In the genomic region with DNA sequence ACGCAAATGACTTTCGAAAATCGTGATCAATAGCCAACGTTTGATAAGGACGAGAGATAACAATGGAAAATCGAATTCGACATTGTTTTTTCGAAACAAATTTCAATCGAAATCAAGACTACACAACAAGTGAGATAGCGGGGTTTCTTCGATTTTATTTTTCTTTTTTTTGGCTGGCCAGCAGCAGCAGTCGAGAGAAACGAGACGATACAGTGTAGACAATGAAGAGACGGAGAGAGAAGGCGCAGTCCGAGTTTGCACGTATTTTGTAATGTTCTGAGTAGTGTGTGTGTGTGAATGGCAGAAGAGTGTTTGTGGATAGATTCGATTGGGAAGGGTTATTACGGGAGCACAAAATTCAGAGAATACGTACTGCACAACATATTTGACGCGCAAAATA, we compare ENCODE assay signal across 8 worm cellular contexts.
TF ChIP-seq lines count a peak whose summit lies in the region.

No protein-coding gene starts in this region.

TF ChIP-seq in whole organism, L1 larva, 84 proteins besides CTCF, POLR2A, EP300 and RAD21 (continues in another document):
- TF ChIP-seq aha-1 (tag; optimal IDR thresholded peaks at IDR 0.05; lab: Kevin White, UChicago) (peak; percentile 80), ceh-82 (tag; optimal IDR thresholded peaks at IDR 0.05; lab: Kevin White, UChicago) (peak in 1 of 3 experiments; percentile 54), F16B12.6 (tag; optimal IDR thresholded peaks at IDR 0.05; lab: Kevin White, UChicago) (peak; percentile 36), tbx-2 (tag; optimal IDR thresholded peaks at IDR 0.05; lab: Kevin White, UChicago) (peak; percentile 40), dpl-1 (GFP tag; optimal IDR thresholded peaks at IDR 0.05; lab: Kevin White, UChicago) (peak in 2 of 3 experiments; percentile 21 to 27), vab-15 (tag; optimal IDR thresholded peaks at IDR 0.05; lab: Kevin White, UChicago) (no peak), lir-3 (tag; optimal IDR thresholded peaks at IDR 0.05; lab: Kevin White, UChicago; ENCODE audit: poor library complexity) (no peak), elt-3 (tag; optimal IDR thresholded peaks at IDR 0.05; lab: Kevin White, UChicago) (peak in 3 of 6 experiments; percentile 49 to 70 (median 50)), nhr-19 (GFP tag; conservative IDR thresholded peaks at IDR 0.05; lab: Robert Waterston, UW) (peak; percentile 43; the same call in 1 of the 2 replicates), unc-30 (tag; optimal IDR thresholded peaks at IDR 0.05; lab: Kevin White, UChicago) (no peak)

TF ChIP-seq in whole organism, L2 larva, 48 proteins besides CTCF, POLR2A, EP300 and RAD21 (continues in another document):
- no peak for TF ChIP-seq nhr-21 (tag; optimal IDR thresholded peaks at IDR 0.05; lab: Kevin White, UChicago)
- no peak for TF ChIP-seq ztf-4 (tag; optimal IDR thresholded peaks at IDR 0.05; lab: Kevin White, UChicago)
- no peak for TF ChIP-seq lin-11 (tag; optimal IDR thresholded peaks at IDR 0.05; lab: Kevin White, UChicago)
- TF ChIP-seq F13H6.1 (tag; optimal IDR thresholded peaks at IDR 0.05; lab: Kevin White, UChicago) = peak; percentile 52
- TF ChIP-seq peb-1 (tag; optimal IDR thresholded peaks at IDR 0.05; lab: Kevin White, UChicago) = no peak
- TF ChIP-seq Y55F3AM.14 (GFP tag; optimal IDR thresholded peaks at IDR 0.05; lab: Kevin White, UChicago) = no peak
- no peak for TF ChIP-seq ztf-1 (GFP tag; conservative IDR thresholded peaks at IDR 0.05; lab: Robert Waterston, UW)
- TF ChIP-seq ztf-11 (tag; optimal IDR thresholded peaks at IDR 0.05; lab: Kevin White, UChicago) = no peak
- TF ChIP-seq unc-55 (GFP tag; optimal IDR thresholded peaks at IDR 0.05; lab: Kevin White, UChicago) = peak; percentile 61
- no peak for TF ChIP-seq dmd-4 (tag; optimal IDR thresholded peaks at IDR 0.05; lab: Kevin White, UChicago)
- no peak for TF ChIP-seq nhr-237 (tag; optimal IDR thresholded peaks at IDR 0.05; lab: Kevin White, UChicago)

TF ChIP-seq in whole organism, L3 larva, 47 proteins besides CTCF, POLR2A, EP300 and RAD21 (continues in another document):
- TF ChIP-seq ceh-28 (tag; optimal IDR thresholded peaks at IDR 0.05; lab: Kevin White, UChicago) = peak; percentile 10
- no peak for TF ChIP-seq mml-1 (tag; optimal IDR thresholded peaks at IDR 0.05; lab: Kevin White, UChicago)
- peak; percentile 27 for TF ChIP-seq snpc-4 (tag; optimal IDR thresholded peaks at IDR 0.05; lab: Kevin White, UChicago)
- peak; percentile 80 for TF ChIP-seq hmg-11 (tag; optimal IDR thresholded peaks at IDR 0.05; lab: Kevin White, UChicago)
- TF ChIP-seq ceh-16 (tag; optimal IDR thresholded peaks at IDR 0.05; lab: Kevin White, UChicago) = no peak
- no peak for TF ChIP-seq nhr-11 (tag; optimal IDR thresholded peaks at IDR 0.05; lab: Kevin White, UChicago)
- TF ChIP-seq pha-4 (tag; optimal IDR thresholded peaks at IDR 0.05; lab: Kevin White, UChicago) = peak; percentile 73
- TF ChIP-seq jun-1 (tag; optimal IDR thresholded peaks at IDR 0.05; lab: Kevin White, UChicago) = peak; percentile 30
- TF ChIP-seq daf-12 (tag; optimal IDR thresholded peaks at IDR 0.05; lab: Kevin White, UChicago) = no peak
- peak; percentile 80 for TF ChIP-seq ama-1 (optimal IDR thresholded peaks at IDR 0.05; lab: Kevin White, UChicago)
- TF ChIP-seq nfya-1 (tag; optimal IDR thresholded peaks at IDR 0.05; lab: Kevin White, UChicago; ENCODE audit: insufficient read depth) = peak; percentile 77

TF ChIP-seq in whole organism, L4 larva, 104 proteins besides CTCF, POLR2A, EP300 and RAD21 (continues in another document):
- TF ChIP-seq nhr-41 (GFP tag; IDR thresholded peaks at IDR 0.05; lab: Robert Waterston, UW) (no peak), nhr-76 (tag; optimal IDR thresholded peaks at IDR 0.05; lab: Kevin White, UChicago) (no peak), attf-4 (tag; optimal IDR thresholded peaks at IDR 0.05; lab: Kevin White, UChicago) (no peak), lir-3 (tag; optimal IDR thresholded peaks at IDR 0.05; lab: Kevin White, UChicago) (no peak), lin-1 (GFP tag; IDR thresholded peaks at IDR 0.05; lab: Robert Waterston, UW) (peak; percentile 45; the same call in 1 of the 2 replicates), ceh-62 (tag; optimal IDR thresholded peaks at IDR 0.05; lab: Kevin White, UChicago) (no peak), hlh-11 (tag; optimal IDR thresholded peaks at IDR 0.05; lab: Kevin White, UChicago) (peak; percentile 85), pha-4 (GFP tag; IDR thresholded peaks at IDR 0.05; lab: Robert Waterston, UW) (no peak), pha-4 (tag; optimal IDR thresholded peaks at IDR 0.05; lab: Kevin White, UChicago) (no peak), aha-1 (tag; lab: Kevin White, UChicago) (peak; percentile 100), php-3 (GFP tag; IDR thresholded peaks at IDR 0.05; lab: Robert Waterston, UW) (no peak), F37D6.2 (tag; optimal IDR thresholded peaks at IDR 0.05; lab: Kevin White, UChicago) (no peak)

TF ChIP-seq in whole organism, early embryonic, 17 proteins besides CTCF, POLR2A, EP300 and RAD21:
- TF ChIP-seq ceh-36 (tag; optimal IDR thresholded peaks at IDR 0.05; lab: Kevin White, UChicago) (no peak), F13C5.2 (tag; optimal IDR thresholded peaks at IDR 0.05; lab: Kevin White, UChicago) (peak; percentile 23), flt-1 (GFP tag; IDR thresholded peaks at IDR 0.05; lab: Robert Waterston, UW) (no peak)

TF ChIP-seq in whole organism, late embryonic, 69 proteins besides CTCF, POLR2A, EP300 and RAD21:
- TF ChIP-seq lin-11 (tag; optimal IDR thresholded peaks at IDR 0.05; lab: Kevin White, UChicago) (no peak), pat-9 (tag; optimal IDR thresholded peaks at IDR 0.05; lab: Kevin White, UChicago) (no peak), nfya-1 (tag; optimal IDR thresholded peaks at IDR 0.05; lab: Kevin White, UChicago) (peak; percentile 49), pha-2 (tag; optimal IDR thresholded peaks at IDR 0.05; lab: Kevin White, UChicago) (no peak), tbx-2 (tag; optimal IDR thresholded peaks at IDR 0.05; lab: Kevin White, UChicago) (peak; percentile 49), unc-42 (tag; optimal IDR thresholded peaks at IDR 0.05; lab: Kevin White, UChicago) (peak; percentile 79), pha-4 (tag; optimal IDR thresholded peaks at IDR 0.05; lab: Kevin White, UChicago) (no peak), ama-1 (optimal IDR thresholded peaks at IDR 0.05; lab: Kevin White, UChicago) (no peak), ceh-19 (GFP tag; optimal IDR thresholded peaks at IDR 0.05; lab: Kevin White, UChicago) (no peak), sdc-2 (tag; optimal IDR thresholded peaks at IDR 0.05; lab: Kevin White, UChicago) (peak; percentile 62), ceh-18 (tag; optimal IDR thresholded peaks at IDR 0.05; lab: Kevin White, UChicago) (peak; percentile 30), ceh-31 (tag; optimal IDR thresholded peaks at IDR 0.05; lab: Kevin White, UChicago) (peak; percentile 37), dmd-4 (tag; optimal IDR thresholded peaks at IDR 0.05; lab: Kevin White, UChicago; ENCODE audit: borderline replicate concordance) (no peak)

TF ChIP-seq in whole organism, mixed stage, embryonic, 35 proteins besides CTCF, POLR2A, EP300 and RAD21:
- peak; percentile 79 for TF ChIP-seq unc-120 (tag; optimal IDR thresholded peaks at IDR 0.05; lab: Kevin White, UChicago; ENCODE audit: poor library complexity, severe bottlenecking)
- peak; percentile 10 for TF ChIP-seq lsy-2 (tag; optimal IDR thresholded peaks at IDR 0.05; lab: Kevin White, UChicago)
- TF ChIP-seq ces-1 (GFP tag; optimal IDR thresholded peaks at IDR 0.05; lab: Kevin White, UChicago) = peak; percentile 66
- no peak for TF ChIP-seq bed-3 (GFP tag; optimal IDR thresholded peaks at IDR 0.05; lab: Kevin White, UChicago)
- no peak for TF ChIP-seq nhr-28 (tag; optimal IDR thresholded peaks at IDR 0.05; lab: Kevin White, UChicago)
- TF ChIP-seq tbx-8 (GFP tag; optimal IDR thresholded peaks at IDR 0.05; lab: Kevin White, UChicago) = no peak
- TF ChIP-seq nhr-237 (tag; optimal IDR thresholded peaks at IDR 0.05; lab: Kevin White, UChicago) = peak; percentile 15

TF ChIP-seq in whole organism, young adult, 124 proteins besides CTCF, POLR2A, EP300 and RAD21 (continues in another document):
- TF ChIP-seq mxl-1 (tag; optimal IDR thresholded peaks at IDR 0.05; lab: Kevin White, UChicago) = no peak
- TF ChIP-seq efl-1 (GFP tag; optimal IDR thresholded peaks at IDR 0.05; lab: Kevin White, UChicago) = no peak
- TF ChIP-seq F22D6.2 (tag; optimal IDR thresholded peaks at IDR 0.05; lab: Kevin White, UChicago) = no peak
- peak; percentile 94 for TF ChIP-seq nhr-80 (tag; optimal IDR thresholded peaks at IDR 0.05; lab: Kevin White, UChicago)
- TF ChIP-seq B0019.2 (GFP tag; conservative IDR thresholded peaks at IDR 0.05; lab: Robert Waterston, UW) = no peak
- TF ChIP-seq lin-40 (tag; optimal IDR thresholded peaks at IDR 0.05; lab: Kevin White, UChicago) = peak; percentile 53
- TF ChIP-seq ceh-91 (GFP tag; IDR thresholded peaks at IDR 0.05; lab: Robert Waterston, UW) = no peak
- peak; percentile 15 for TF ChIP-seq tbp1 (GFP tag; optimal IDR thresholded peaks at IDR 0.05; lab: Kevin White, UChicago)
- no peak for TF ChIP-seq ztf-28 (GFP tag; IDR thresholded peaks at IDR 0.05; lab: Robert Waterston, UW)
- TF ChIP-seq dpl-1 (GFP tag; optimal IDR thresholded peaks at IDR 0.05; lab: Kevin White, UChicago) = no peak
- peak; percentile 30; the same call in 1 of the 2 replicates for TF ChIP-seq ceh-100 (GFP tag; IDR thresholded peaks at IDR 0.05; lab: Robert Waterston, UW)
- TF ChIP-seq hmg-1.2 (GFP tag; IDR thresholded peaks at IDR 0.05; lab: Robert Waterston, UW) = peak; percentile 89
- no peak for TF ChIP-seq madf-3 (GFP tag; IDR thresholded peaks at IDR 0.05; lab: Robert Waterston, UW)
- no peak for TF ChIP-seq Y95B8A.8 (GFP tag; IDR thresholded peaks at IDR 0.05; lab: Robert Waterston, UW)
- TF ChIP-seq tlf-1 (GFP tag; optimal IDR thresholded peaks at IDR 0.05; lab: Kevin White, UChicago) = no peak
- no peak for TF ChIP-seq ztf-6 (GFP tag; IDR thresholded peaks at IDR 0.05; lab: Robert Waterston, UW)
- TF ChIP-seq F49E8.2 (tag; optimal IDR thresholded peaks at IDR 0.05; lab: Kevin White, UChicago; ENCODE audit: insufficient read depth) = no peak
- no peak for TF ChIP-seq ZK185.1 (tag; optimal IDR thresholded peaks at IDR 0.05; lab: Kevin White, UChicago; ENCODE audit: poor library complexity, severe bottlenecking)
- no peak for TF ChIP-seq unc-130 (GFP tag; optimal IDR thresholded peaks at IDR 0.05; lab: Kevin White, UChicago)
- no peak for TF ChIP-seq zfh-2 (GFP tag; conservative IDR thresholded peaks at IDR 0.05; lab: Robert Waterston, UW)
- no peak for TF ChIP-seq mes-4 (tag; optimal IDR thresholded peaks at IDR 0.05; lab: Kevin White, UChicago)
- TF ChIP-seq hlh-26 (GFP tag; conservative IDR thresholded peaks at IDR 0.05; lab: Robert Waterston, UW) = no peak
- peak; percentile 3 for TF ChIP-seq madf-10 (tag; optimal IDR thresholded peaks at IDR 0.05; lab: Kevin White, UChicago)
- peak; percentile 13; the same call in 1 of the 2 replicates for TF ChIP-seq egrh-3 (GFP tag; IDR thresholded peaks at IDR 0.05; lab: Robert Waterston, UW)
- no peak for TF ChIP-seq hmg-20 (GFP tag; IDR thresholded peaks at IDR 0.05; lab: Robert Waterston, UW)
- no peak for TF ChIP-seq gei-17 (GFP tag; optimal IDR thresholded peaks at IDR 0.05; lab: Kevin White, UChicago)
- TF ChIP-seq B0336.3 (GFP tag; IDR thresholded peaks at IDR 0.05; lab: Robert Waterston, UW) = no peak
